Worm (Caenorhabditis elegans) whole organism, L1 larva: ENCODE measurements around the gene asp-4.

Source experiments
- C04F5.9 ChIP-seq: sonication (generic microtip); optimal IDR thresholded peaks from 2 replicates; lab custom pipeline; 2016; ENCODE audit warnings: missing genetic modification characterization, missing compliant biosample characterization
- C16A3.4 ChIP-seq: fragments of 150-350 bp; optimal IDR thresholded peaks from 2 replicates; lab custom pipeline; 2014; ENCODE audit warnings: missing biosample characterization, missing genetic modification characterization
- Y116A8C.19 ChIP-seq: sonication (generic microtip); optimal IDR thresholded peaks from 2 replicates; lab custom pipeline; 2016; ENCODE audit warnings: missing compliant biosample characterization, missing genetic modification characterization, borderline replicate concordance
- aly-2 ChIP-seq: fragments of 150-350 bp; optimal IDR thresholded peaks from 2 replicates; lab custom pipeline; 2014; ENCODE audit warnings: missing biosample characterization, missing genetic modification characterization
- blmp-1 ChIP-seq: fragments of 150-350 bp; optimal IDR thresholded peaks from 2 replicates; lab custom pipeline; 2014; ENCODE audit warnings: missing biosample characterization, missing genetic modification characterization
- ceh-8 ChIP-seq: fragments of 200-800 bp; sonication (Bioruptor generic); optimal IDR thresholded peaks from 2 replicates; lab custom pipeline; 2018; ENCODE audit warnings: mild to moderate bottlenecking, missing genetic modification characterization, moderate library complexity, missing compliant biosample characterization
- ceh-82 ChIP-seq, 3 experiments: fragments of 150-350 bp in 1 of 3; sonication (generic microtip) in 2 of 3; optimal IDR thresholded peaks; 2 replicates each; lab custom pipeline; 2014 to 2017; ENCODE audit warnings: missing biosample characterization in 3 of 3, missing genetic modification characterization in 3 of 3
- ceh-88 ChIP-seq: fragments of 200-800 bp; sonication (Bioruptor generic); IDR thresholded peaks from 2 replicates; pipeline ENCODE4 v1.3.6; 2022; ENCODE audit warnings: missing genetic modification characterization, missing compliant biosample characterization
- ces-1 ChIP-seq: fragments of 150-350 bp; optimal IDR thresholded peaks from 2 replicates; lab custom pipeline; 2014; ENCODE audit warnings: missing biosample characterization, missing genetic modification reagents, missing genetic modification characterization
- dsc-1 ChIP-seq: sonication (generic microtip); optimal IDR thresholded peaks from 2 replicates; lab custom pipeline; 2016; ENCODE audit warnings: mild to moderate bottlenecking, missing genetic modification characterization, missing compliant biosample characterization
- efl-1 ChIP-seq, 4 experiments: fragments of 150-350 bp; optimal IDR thresholded peaks in 3 of 4; peaks in 1 of 4; 1 replicate in 1 of 4; 2 replicates in 3 of 4; lab custom pipeline; 2014; ENCODE audit warnings: missing biosample characterization in 2 of 4, missing genetic modification characterization in 2 of 4, missing genetic modification reagents in 2 of 4
- egl-27 ChIP-seq, 2 experiments: fragments of 150-350 bp in 1 of 2; sonication (generic microtip); optimal IDR thresholded peaks; 3 replicates each; lab custom pipeline; 2017 to 2018; ENCODE audit warnings: missing biosample characterization in 2 of 2, missing genetic modification characterization in 2 of 2, missing genetic modification reagents in 2 of 2
- fkh-10 ChIP-seq: sonication (generic microtip); optimal IDR thresholded peaks from 2 replicates; lab custom pipeline; 2017; ENCODE audit warnings: missing biosample characterization, missing genetic modification reagents, missing genetic modification characterization
- fkh-4 ChIP-seq: sonication (generic microtip); optimal IDR thresholded peaks from 2 replicates; lab custom pipeline; 2016; ENCODE audit warnings: missing compliant biosample characterization, missing genetic modification characterization, borderline replicate concordance
- grh-1 ChIP-seq: fragments of 200-800 bp; sonication (Bioruptor generic); IDR thresholded peaks from 2 replicates; pipeline ENCODE4 v1.3.6; 2022; ENCODE audit warnings: missing genetic modification reagents, missing genetic modification characterization, missing compliant biosample characterization
- hlh-17 ChIP-seq: fragments of 200-800 bp; sonication (Bioruptor generic); optimal IDR thresholded peaks from 2 replicates; lab custom pipeline; 2018; ENCODE audit warnings: missing genetic modification characterization, mild to moderate bottlenecking, missing compliant biosample characterization, moderate library complexity, borderline replicate concordance
- hlh-4 ChIP-seq: sonication (generic microtip); optimal IDR thresholded peaks from 2 replicates; lab custom pipeline; 2016; ENCODE audit warnings: mild to moderate bottlenecking, missing genetic modification characterization, missing compliant biosample characterization
- hpl-2 ChIP-seq: fragments of 150-350 bp; optimal IDR thresholded peaks from 2 replicates; lab custom pipeline; 2014; ENCODE audit warnings: missing biosample characterization, missing genetic modification reagents, missing genetic modification characterization
- irx-1 ChIP-seq: sonication (generic microtip); optimal IDR thresholded peaks from 2 replicates; lab custom pipeline; 2016; ENCODE audit warnings: missing genetic modification characterization, missing compliant biosample characterization
- jun-1 ChIP-seq: fragments of 150-350 bp; optimal IDR thresholded peaks from 2 replicates; lab custom pipeline; 2014; ENCODE audit warnings: missing biosample characterization, missing genetic modification reagents, missing genetic modification characterization
- lin-14 ChIP-seq: fragments of 200-800 bp; sonication (Bioruptor generic); optimal IDR thresholded peaks from 2 replicates; lab custom pipeline; 2018; ENCODE audit warnings: mild to moderate bottlenecking, missing genetic modification characterization, moderate library complexity, missing compliant biosample characterization
- lin-15B ChIP-seq: fragments of 150-350 bp; sonication (generic microtip); optimal IDR thresholded peaks from 3 replicates; lab custom pipeline; 2014; ENCODE audit warnings: missing biosample characterization, missing genetic modification characterization
- lir-3 ChIP-seq: sonication (generic microtip); optimal IDR thresholded peaks from 2 replicates; lab custom pipeline; 2016; ENCODE audit warnings: mild to moderate bottlenecking, missing genetic modification characterization, moderate library complexity, missing compliant biosample characterization; ENCODE audit not compliant: poor library complexity
- lsy-2 ChIP-seq, 2 experiments: fragments of 150-350 bp; optimal IDR thresholded peaks; 2 replicates each; lab custom pipeline; 2014; ENCODE audit warnings: missing biosample characterization in 2 of 2, missing genetic modification characterization in 2 of 2
- mab-9 ChIP-seq: fragments of 200-800 bp; sonication (Bioruptor generic); IDR thresholded peaks from 2 replicates; pipeline ENCODE4 v1.3.6; 2022; ENCODE audit warnings: missing genetic modification reagents, missing genetic modification characterization, missing compliant biosample characterization
- mdl-1 ChIP-seq, 2 experiments: fragments of 150-350 bp; optimal IDR thresholded peaks; 2 replicates each; lab custom pipeline; 2014 to 2017; ENCODE audit warnings: missing biosample characterization in 2 of 2, missing genetic modification characterization in 2 of 2, inconsistent platforms in 1 of 2
- mep-1 ChIP-seq: fragments of 150-350 bp; optimal IDR thresholded peaks from 2 replicates; lab custom pipeline; 2014; ENCODE audit warnings: missing biosample characterization, missing genetic modification characterization
- nhr-11 ChIP-seq: fragments of 150-350 bp; optimal IDR thresholded peaks from 2 replicates; lab custom pipeline; 2014; ENCODE audit warnings: missing biosample characterization, missing genetic modification characterization
- nhr-20 ChIP-seq: sonication (generic microtip); optimal IDR thresholded peaks from 2 replicates; lab custom pipeline; 2016; ENCODE audit warnings: mild to moderate bottlenecking, missing genetic modification characterization, missing compliant biosample characterization
- nhr-237 ChIP-seq: fragments of 150-350 bp; optimal IDR thresholded peaks from 2 replicates; lab custom pipeline; 2014; ENCODE audit warnings: missing biosample characterization, missing genetic modification characterization
- nhr-47 ChIP-seq: sonication (generic microtip); optimal IDR thresholded peaks from 2 replicates; lab custom pipeline; 2016; ENCODE audit warnings: mild to moderate bottlenecking, missing genetic modification characterization, moderate library complexity, missing compliant biosample characterization
- nhr-71 ChIP-seq: sonication (generic microtip); optimal IDR thresholded peaks from 2 replicates; lab custom pipeline; 2016; ENCODE audit warnings: mild to moderate bottlenecking, missing genetic modification characterization, moderate library complexity, missing compliant biosample characterization
- nhr-77 ChIP-seq: fragments of 150-350 bp; optimal IDR thresholded peaks from 2 replicates; lab custom pipeline; 2014; ENCODE audit warnings: missing biosample characterization, missing genetic modification characterization
- nhr-90 ChIP-seq: sonication (generic microtip); optimal IDR thresholded peaks from 2 replicates; lab custom pipeline; 2016; ENCODE audit warnings: mild to moderate bottlenecking, missing genetic modification characterization, missing compliant biosample characterization; ENCODE audit not compliant: poor library complexity
- pag-3 ChIP-seq: sonication (generic microtip); optimal IDR thresholded peaks from 2 replicates; lab custom pipeline; 2017; ENCODE audit warnings: missing genetic modification characterization, mild to moderate bottlenecking, missing compliant biosample characterization, antibody characterized with exemption, borderline replicate concordance; ENCODE audit not compliant: insufficient read depth
- pax-3 ChIP-seq: fragments of 200-800 bp; sonication (Bioruptor generic); optimal IDR thresholded peaks from 2 replicates; lab custom pipeline; 2018; ENCODE audit warnings: mild to moderate bottlenecking, missing genetic modification characterization, moderate library complexity, missing compliant biosample characterization
- rnt-1 ChIP-seq: sonication (generic microtip); optimal IDR thresholded peaks from 2 replicates; lab custom pipeline; 2016; ENCODE audit warnings: mild to moderate bottlenecking, missing genetic modification characterization, moderate library complexity, missing compliant biosample characterization
- skn-1 ChIP-seq: fragments of 150-350 bp; optimal IDR thresholded peaks from 2 replicates; lab custom pipeline; 2014; ENCODE audit warnings: missing biosample characterization, missing genetic modification characterization
- sox-4 ChIP-seq: sonication (generic microtip); optimal IDR thresholded peaks from 2 replicates; lab custom pipeline; 2016; ENCODE audit warnings: missing genetic modification characterization, missing compliant biosample characterization
- sptf-1 ChIP-seq: fragments of 150-350 bp; optimal IDR thresholded peaks from 2 replicates; lab custom pipeline; 2014; ENCODE audit warnings: missing biosample characterization, missing genetic modification characterization
- sup-37 ChIP-seq: fragments of 200-800 bp; sonication (Bioruptor generic); optimal IDR thresholded peaks from 2 replicates; lab custom pipeline; 2018; ENCODE audit warnings: mild to moderate bottlenecking, missing genetic modification characterization, missing compliant biosample characterization
- unc-130 ChIP-seq: fragments of 150-350 bp; optimal IDR thresholded peaks from 2 replicates; lab custom pipeline; 2017; ENCODE audit warnings: missing biosample characterization, missing genetic modification characterization, inconsistent platforms
- vab-15 ChIP-seq: sonication (generic microtip); optimal IDR thresholded peaks from 2 replicates; lab custom pipeline; 2017; ENCODE audit warnings: missing genotype, mild to moderate bottlenecking, missing genetic modification characterization, missing compliant biosample characterization
- xbp-1 ChIP-seq: sonication (generic microtip); optimal IDR thresholded peaks from 2 replicates; lab custom pipeline; 2016; ENCODE audit warnings: missing genetic modification characterization, missing compliant biosample characterization
- zag-1 ChIP-seq: fragments of 150-350 bp; optimal IDR thresholded peaks from 2 replicates; lab custom pipeline; 2014; ENCODE audit warnings: missing biosample characterization, missing genetic modification characterization
- ztf-4 ChIP-seq: fragments of 150-350 bp; optimal IDR thresholded peaks from 2 replicates; lab custom pipeline; 2014; ENCODE audit warnings: missing biosample characterization, missing genetic modification characterization

asp-4 gene

DNA sequence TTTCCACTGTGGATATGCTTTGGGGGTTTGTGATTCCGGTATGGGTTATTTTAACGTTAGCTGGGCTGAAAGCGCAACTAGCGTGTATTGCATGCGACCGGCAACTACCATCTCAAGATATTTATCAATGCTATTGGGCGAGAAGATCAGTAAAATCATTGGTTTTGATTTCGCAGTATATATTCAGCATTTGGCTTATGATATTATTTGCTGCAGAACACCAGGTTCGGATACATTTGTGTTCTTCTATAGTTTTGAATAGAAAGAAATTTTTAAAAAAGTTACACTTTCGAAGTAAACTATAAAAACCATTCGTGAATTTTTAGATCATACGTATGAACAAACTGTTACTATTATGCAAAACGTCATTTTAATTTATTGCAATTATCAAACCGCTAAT is 3.3 kb downstream of the asp-4 start:
- TF ChIP-seq hlh-17 (GFP tag; lab: Kevin White, UChicago) (no peak), grh-1 (GFP tag; lab: Robert Waterston, UW) (no peak), blmp-1 (no peak), rnt-1 (tag; lab: Kevin White, UChicago) (no peak), ztf-4 (tag; lab: Kevin White, UChicago) (no peak), ces-1 (GFP tag; lab: Kevin White, UChicago) (no peak), mep-1 (tag; lab: Kevin White, UChicago) (no peak), ceh-8 (GFP tag; lab: Kevin White, UChicago) (no peak), mdl-1 (tag; optimal IDR thresholded peaks at IDR 0.05; lab: Kevin White, UChicago) (no peak), nhr-77 (tag; lab: Kevin White, UChicago) (no peak), nhr-90 (no peak), hlh-4 (tag; lab: Kevin White, UChicago) (no peak), ceh-88 (GFP tag; lab: Robert Waterston, UW) (no peak), C16A3.4 (tag; lab: Kevin White, UChicago) (no peak), ceh-82 (tag; optimal IDR thresholded peaks at IDR 0.05; lab: Kevin White, UChicago) (no peak), aly-2 (tag; lab: Kevin White, UChicago) (no peak)

DNA sequence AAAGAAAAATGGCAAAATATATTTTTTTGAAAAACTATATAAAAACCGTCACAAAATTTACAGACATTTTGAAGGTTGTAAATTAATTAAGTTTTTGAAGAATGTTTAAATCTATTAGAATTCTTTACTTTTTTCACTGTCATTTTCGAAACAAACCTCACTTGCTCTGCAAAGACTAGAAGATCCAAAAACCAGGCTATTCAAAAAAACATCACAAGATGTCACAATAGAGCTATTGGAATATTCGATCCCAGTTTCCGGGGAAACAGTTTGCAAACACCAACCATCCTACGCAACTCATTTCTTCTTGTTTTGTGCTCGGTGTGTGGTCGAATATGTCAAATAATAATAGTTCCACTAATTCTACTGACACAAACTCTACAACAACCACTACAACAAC is 4.5 kb downstream of the asp-4 start, which contains the start of gene R12H7.4:
Gene R12H7.4 (plus strand): TSS at position 301 of the 400 bp plus-strand sequence.
- TF ChIP-seq efl-1 (optimal IDR thresholded peaks at IDR 0.05; lab: Kevin White, UChicago) (no peak), efl-1 (GFP tag; optimal IDR thresholded peaks at IDR 0.05 in 1 of 2; lab: Kevin White, UChicago) (peak in 1 of 2 experiments; percentile 29), vab-15 (tag; lab: Kevin White, UChicago) (no peak)

DNA sequence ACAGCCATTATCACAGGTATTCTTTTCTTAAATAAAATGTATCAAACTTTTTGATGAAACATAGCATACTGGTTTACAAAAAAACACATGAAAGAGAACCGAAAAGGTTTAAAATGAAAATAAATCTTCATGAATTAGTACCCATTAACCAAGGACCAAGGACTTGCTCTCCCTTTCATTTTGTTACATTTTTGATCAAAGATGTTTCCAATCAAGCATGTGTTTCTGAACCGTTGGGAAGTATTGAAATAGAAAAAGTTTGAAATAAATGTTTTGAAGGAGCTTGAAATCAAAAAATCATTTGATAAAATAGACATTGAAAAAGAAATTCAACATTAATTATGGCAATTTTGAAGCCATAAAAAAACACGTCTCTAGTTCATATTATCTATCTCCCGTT is 8.7 kb downstream of the asp-4 start:
- no peak for TF ChIP-seq zag-1 (tag; lab: Kevin White, UChicago)
- no peak for TF ChIP-seq nhr-20 (tag; lab: Kevin White, UChicago)
- no peak for TF ChIP-seq pag-3 (tag; lab: Kevin White, UChicago)
- TF ChIP-seq lin-14 (GFP tag; lab: Kevin White, UChicago) = no peak
- no peak for TF ChIP-seq mdl-1 (tag; optimal IDR thresholded peaks at IDR 0.05; lab: Kevin White, UChicago)
- no peak for TF ChIP-seq nhr-11
- peak; percentile 93 for TF ChIP-seq fkh-4 (tag; lab: Kevin White, UChicago)
- TF ChIP-seq C04F5.9 (tag; lab: Kevin White, UChicago) = no peak
- TF ChIP-seq dsc-1 (tag; lab: Kevin White, UChicago) = peak; percentile 99
- TF ChIP-seq sup-37 (GFP tag; lab: Kevin White, UChicago) = no peak
- no peak for TF ChIP-seq irx-1 (tag; lab: Kevin White, UChicago)
- TF ChIP-seq hpl-2 = no peak
- TF ChIP-seq xbp-1 (tag; lab: Kevin White, UChicago) = no peak
- no peak for TF ChIP-seq lin-15B (tag; lab: Kevin White, UChicago)
- TF ChIP-seq unc-130 (tag; lab: Kevin White, UChicago) = no peak
- TF ChIP-seq aly-2 (tag; lab: Kevin White, UChicago) = no peak
- TF ChIP-seq, all 84 proteins: peak for 2

DNA sequence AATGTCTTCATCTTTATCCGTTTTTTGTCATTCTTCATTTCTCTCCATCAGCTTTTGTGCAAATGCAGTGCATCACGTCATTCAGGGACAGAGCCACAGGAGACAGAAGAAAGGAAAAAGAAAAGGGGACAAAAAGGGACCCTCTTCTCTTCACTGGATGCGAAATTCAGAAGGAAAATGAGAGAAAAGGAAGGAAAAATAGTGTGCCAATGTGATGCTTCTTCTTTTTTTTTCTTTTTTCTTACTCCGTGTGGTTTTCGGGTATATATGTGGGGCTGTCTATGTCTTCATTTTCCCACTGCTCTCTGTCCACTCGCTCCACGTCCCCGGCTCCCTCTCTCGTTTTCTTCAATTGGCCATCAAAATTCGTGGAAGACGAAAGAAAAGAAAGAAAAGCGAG is 10.8 kb downstream of the asp-4 start:
- TF ChIP-seq nhr-20 (tag; lab: Kevin White, UChicago) (no peak), sox-4 (tag; lab: Kevin White, UChicago) (no peak), hlh-17 (GFP tag; lab: Kevin White, UChicago) (no peak), rnt-1 (tag; lab: Kevin White, UChicago) (peak; percentile 27), fkh-10 (GFP tag; lab: Kevin White, UChicago) (peak; percentile 89), Y116A8C.19 (tag; lab: Kevin White, UChicago) (no peak), sptf-1 (tag; lab: Kevin White, UChicago) (no peak), lsy-2 (tag; optimal IDR thresholded peaks at IDR 0.05; lab: Kevin White, UChicago) (peak; percentile 24 to 65), ztf-4 (tag; lab: Kevin White, UChicago) (no peak), pax-3 (no peak), ceh-8 (GFP tag; lab: Kevin White, UChicago) (peak; percentile 10), jun-1 (tag; lab: Kevin White, UChicago) (no peak), egl-27 (tag; optimal IDR thresholded peaks at IDR 0.05; lab: Kevin White, UChicago) (no peak), irx-1 (tag; lab: Kevin White, UChicago) (no peak), lir-3 (tag; lab: Kevin White, UChicago) (no peak), mab-9 (GFP tag; lab: Robert Waterston, UW) (no peak), nhr-47 (peak; percentile 41), skn-1 (tag; lab: Kevin White, UChicago) (no peak), nhr-71 (tag; lab: Kevin White, UChicago) (peak; percentile 67), nhr-237 (tag; lab: Kevin White, UChicago) (no peak)
